Worm (Caenorhabditis elegans) whole organism, midembryonic: ENCODE measurements around the gene F28H7.2.

ENCODE experiments used
- T22C8.4 ChIP-seq: fragments of 200-800 bp; sonication (Bioruptor generic); IDR thresholded peaks from 2 replicates; pipeline ENCODE4 v1.3.6; 2022; ENCODE audit warnings: missing genetic modification characterization, missing compliant biosample characterization
- flt-1 ChIP-seq: fragments of 200-800 bp; sonication (Bioruptor generic); IDR thresholded peaks from 2 replicates; pipeline ENCODE4 v1.3.6; 2022; ENCODE audit warnings: missing genetic modification characterization, missing compliant biosample characterization
- klf-2 ChIP-seq: fragments of 200-800 bp; sonication (Bioruptor generic); conservative IDR thresholded peaks from 2 replicates; pipeline ENCODE4 v1.3.6; 2022; ENCODE audit warnings: missing genetic modification reagents, missing genetic modification characterization, missing compliant biosample characterization
- med-1 ChIP-seq: sonication (generic microtip); optimal IDR thresholded peaks from 2 replicates; lab custom pipeline; 2017; ENCODE audit warnings: missing genetic modification characterization, mild to moderate bottlenecking, missing compliant biosample characterization, antibody characterized with exemption, missing genetic modification reagents; ENCODE audit not compliant: insufficient read depth
- ref-1 ChIP-seq: fragments of 200-800 bp; sonication (Bioruptor generic); conservative IDR thresholded peaks from 2 replicates; pipeline ENCODE4 v1.3.6; 2022; ENCODE audit warnings: missing genetic modification reagents, missing genetic modification characterization, missing compliant biosample characterization
- tab-1 ChIP-seq: fragments of 200-800 bp; sonication (Bioruptor generic); IDR thresholded peaks from 2 replicates; pipeline ENCODE4 v1.3.6; 2022; ENCODE audit warnings: missing genetic modification characterization, missing compliant biosample characterization
- ztf-23 ChIP-seq: fragments of 200-800 bp; sonication (Bioruptor generic); IDR thresholded peaks from 2 replicates; pipeline ENCODE4 v1.3.6; 2022; ENCODE audit warnings: missing genetic modification reagents, missing genetic modification characterization, missing compliant biosample characterization

- no peak for TF ChIP-seq flt-1 (GFP tag; lab: Robert Waterston, UW)
- TF ChIP-seq T22C8.4 (GFP tag; lab: Robert Waterston, UW): no peak
- no peak for TF ChIP-seq ref-1
- TF ChIP-seq tab-1 (GFP tag; lab: Robert Waterston, UW): no peak
- no peak for TF ChIP-seq ztf-23 (GFP tag; lab: Robert Waterston, UW)
- TF ChIP-seq med-1: no peak
- TF ChIP-seq klf-2: no peak
Observed at ce11 chrV:10798090-10798489, 50.4 kb downstream of the F28H7.2 start, which contains the start of gene srh-184.
